Fruit fly (Drosophila melanogaster): ENCODE results near the gene CG2150.

CG2150 gene

DNA sequence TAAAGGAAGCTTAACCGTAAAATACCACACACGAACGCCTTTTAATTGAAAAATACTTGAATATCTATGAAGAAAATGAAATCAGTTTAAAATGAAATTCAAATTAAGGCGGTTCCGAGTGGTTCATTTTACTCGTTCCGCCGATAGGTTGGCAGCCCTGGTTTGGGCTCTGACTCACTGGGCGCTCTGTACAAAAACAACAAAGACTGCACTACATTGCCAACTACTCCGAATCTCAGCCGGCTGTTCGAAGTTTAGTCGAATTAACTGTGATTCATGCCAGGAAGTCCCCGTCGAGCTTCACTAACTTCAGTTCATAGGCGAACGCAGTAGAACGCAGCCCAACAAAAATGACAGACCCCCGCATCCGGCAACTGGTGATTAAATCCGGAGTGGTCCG is 21.3 kb downstream of the CG2150 start, which contains the start of gene Tbca (continued):
- TF ChIP-seq CG4617 (GFP tag; optimal IDR thresholded peaks at IDR 0.05; ENCODE audit: borderline replicate concordance) = peak; percentile 1
- peak; percentile 58 for TF ChIP-seq Scr (GFP tag; IDR thresholded peaks at IDR 0.05; ENCODE audit: partially characterized antibody)
- TF ChIP-seq phol (tag; optimal IDR thresholded peaks at IDR 0.05) = no peak
- peak; percentile 72 for TF ChIP-seq CG13287 (GFP tag; IDR thresholded peaks at IDR 0.05; ENCODE audit: partially characterized antibody)
- TF ChIP-seq CG15073 (GFP tag; optimal IDR thresholded peaks at IDR 0.05) = no peak
- TF ChIP-seq pan (optimal IDR thresholded peaks at IDR 0.05) = no peak
- TF ChIP-seq pan (GFP tag; optimal IDR thresholded peaks at IDR 0.05 in 1 of 2, IDR thresholded peaks at IDR 0.05 in 1 of 2) = no peak
- TF ChIP-seq CG7357 (GFP tag; IDR thresholded peaks at IDR 0.05) = no peak
- TF ChIP-seq CG6854 (GFP tag; optimal IDR thresholded peaks at IDR 0.05) = no peak
- no peak for TF ChIP-seq CG2875 (GFP tag; optimal IDR thresholded peaks at IDR 0.05)
- TF ChIP-seq row (GFP tag; IDR thresholded peaks at IDR 0.05) = peak; percentile 19; the same call in 1 of the 3 replicates
- no peak for TF ChIP-seq mld (GFP tag; IDR thresholded peaks at IDR 0.05; ENCODE audit: partially characterized antibody)
- TF ChIP-seq wor (GFP tag; IDR thresholded peaks at IDR 0.05) = no peak
- TF ChIP-seq CG1792 (GFP tag; optimal IDR thresholded peaks at IDR 0.05) = no peak
- peak; percentile 79 for TF ChIP-seq pzg (GFP tag; optimal IDR thresholded peaks at IDR 0.05)
- peak; percentile 55; the same call in 1 of the 3 replicates for TF ChIP-seq Opbp (GFP tag; IDR thresholded peaks at IDR 0.05; ENCODE audit: partially characterized antibody)
- TF ChIP-seq CG1647 (GFP tag; optimal IDR thresholded peaks at IDR 0.05) = no peak
- TF ChIP-seq CG10654 (GFP tag; optimal IDR thresholded peaks at IDR 0.05) = no peak
- TF ChIP-seq NK7.1 (GFP tag; optimal IDR thresholded peaks at IDR 0.05) = no peak
- no peak for TF ChIP-seq Ptx1 (GFP tag; IDR thresholded peaks at IDR 0.05)
- peak; percentile 3 for TF ChIP-seq nom (GFP tag; optimal IDR thresholded peaks at IDR 0.05)
- no peak for TF ChIP-seq HLH54F (GFP tag; optimal IDR thresholded peaks at IDR 0.05)
- no peak for TF ChIP-seq CG3838 (GFP tag; optimal IDR thresholded peaks at IDR 0.05)
- no peak for TF ChIP-seq cato (GFP tag; optimal IDR thresholded peaks at IDR 0.05; ENCODE audit: borderline replicate concordance)
- TF ChIP-seq Hmx (GFP tag; optimal IDR thresholded peaks at IDR 0.05) = no peak
- TF ChIP-seq ssp (GFP tag; IDR thresholded peaks at IDR 0.05) = no peak
- no peak for TF ChIP-seq CG7556 (GFP tag; optimal IDR thresholded peaks at IDR 0.05)
- TF ChIP-seq TFAM (GFP tag; optimal IDR thresholded peaks at IDR 0.05) = no peak
- peak; percentile 52 for TF ChIP-seq HmgZ (tag; optimal IDR thresholded peaks at IDR 0.05)
- no peak for TF ChIP-seq Doc3 (GFP tag; IDR thresholded peaks at IDR 0.05; ENCODE audit: partially characterized antibody)
- no peak for TF ChIP-seq CG10543 (GFP tag; optimal IDR thresholded peaks at IDR 0.05)
- TF ChIP-seq Ada2b (GFP tag; IDR thresholded peaks at IDR 0.05) = no peak
- TF ChIP-seq CG15514 (GFP tag; optimal IDR thresholded peaks at IDR 0.05) = peak; percentile 99
- no peak for TF ChIP-seq CG10209 (GFP tag; optimal IDR thresholded peaks at IDR 0.05)
- no peak for TF ChIP-seq bsh (GFP tag; optimal IDR thresholded peaks at IDR 0.05)
- TF ChIP-seq CG12071 (GFP tag; optimal IDR thresholded peaks at IDR 0.05) = no peak
- TF ChIP-seq CG5180 (GFP tag; optimal IDR thresholded peaks at IDR 0.05) = no peak
- TF ChIP-seq CG16813 (GFP tag; IDR thresholded peaks at IDR 0.05; ENCODE audit: partially characterized antibody) = peak; percentile 53; the same call in 2 of the 3 replicates
- peak; percentile 24; the same call in 1 of the 2 replicates for TF ChIP-seq unc-4 (GFP tag; IDR thresholded peaks at IDR 0.05; ENCODE audit: partially characterized antibody)
- no peak for TF ChIP-seq tup (GFP tag; optimal IDR thresholded peaks at IDR 0.05)
- no peak for TF ChIP-seq Gug (GFP tag; IDR thresholded peaks at IDR 0.05)
- peak; percentile 79 for TF ChIP-seq amos (GFP tag; IDR thresholded peaks at IDR 0.05; ENCODE audit: partially characterized antibody)
- peak; percentile 54 for TF ChIP-seq CG1603 (tag; optimal IDR thresholded peaks at IDR 0.05)
- TF ChIP-seq Gsc (GFP tag; IDR thresholded peaks at IDR 0.05) = no peak
- peak; percentile 53 for TF ChIP-seq knrl (GFP tag; IDR thresholded peaks at IDR 0.05; ENCODE audit: partially characterized antibody)
- no peak for TF ChIP-seq peb (GFP tag; IDR thresholded peaks at IDR 0.05)
- peak; percentile 87 for TF ChIP-seq CG4854 (GFP tag; optimal IDR thresholded peaks at IDR 0.05)
- no peak for TF ChIP-seq en (GFP tag; optimal IDR thresholded peaks at IDR 0.05)
- no peak for TF ChIP-seq NFAT (GFP tag; IDR thresholded peaks at IDR 0.05)
- no peak for TF ChIP-seq Doc2 (GFP tag; IDR thresholded peaks at IDR 0.05)

Measured in whole organism, embryonic.